Fruit fly (Drosophila melanogaster) whole organism, embryonic: ENCODE results near the gene CG6569.

Source experiments
- Ada2b ChIP-seq: fragments of 200-800 bp; sonication (Bioruptor generic); IDR thresholded peaks from 2 replicates; pipeline ENCODE4 v1.3.6; 2022; ENCODE audit warnings: missing biosample characterization, missing genetic modification characterization
- Antp ChIP-seq: fragments of 200-800 bp; sonication (Bioruptor generic); optimal IDR thresholded peaks from 3 replicates; lab custom pipeline; 2016; ENCODE audit warnings: missing biosample characterization, missing genetic modification characterization
- Awh ChIP-seq: fragments of 200-800 bp; sonication (Bioruptor generic); IDR thresholded peaks from 2 replicates; pipeline ENCODE4, ENCODE4 v1.3.6; 2022; ENCODE audit warnings: missing biosample characterization, missing genetic modification characterization
- Bgb ChIP-seq: fragments of 200-800 bp; sonication (Bioruptor generic); IDR thresholded peaks from 2 replicates; pipeline ENCODE4 v1.3.6; 2022; ENCODE audit warnings: missing biosample characterization, missing genetic modification characterization; ENCODE audit not compliant: partially characterized antibody
- CG10267 ChIP-seq: fragments of 200-800 bp; sonication (Bioruptor generic); optimal IDR thresholded peaks from 2 replicates; lab custom pipeline; 2018; ENCODE audit warnings: missing biosample characterization, mild to moderate bottlenecking, missing genetic modification characterization, moderate library complexity
- CG10462 ChIP-seq: fragments of 200-800 bp; sonication (Bioruptor generic); optimal IDR thresholded peaks from 2 replicates; lab custom pipeline; 2016; ENCODE audit warnings: missing biosample characterization, missing genetic modification characterization
- CG10979 ChIP-seq: fragments of 200-800 bp; sonication (Bioruptor generic); optimal IDR thresholded peaks from 2 replicates; lab custom pipeline; 2018; ENCODE audit warnings: missing biosample characterization, mild to moderate bottlenecking, missing genetic modification characterization, moderate library complexity
- CG11504 ChIP-seq: fragments of 200-800 bp; sonication (Bioruptor generic); optimal IDR thresholded peaks from 3 replicates; lab custom pipeline; 2019; ENCODE audit warnings: missing biosample characterization, mild to moderate bottlenecking, missing genetic modification characterization, moderate library complexity
- CG12071 ChIP-seq: fragments of 200-800 bp; sonication (Bioruptor generic); optimal IDR thresholded peaks from 3 replicates; lab custom pipeline; 2018; ENCODE audit warnings: missing biosample characterization, mild to moderate bottlenecking, missing genetic modification characterization
- CG12769 ChIP-seq: fragments of 200-800 bp; sonication (Bioruptor generic); optimal IDR thresholded peaks from 2 replicates; lab custom pipeline; 2019; ENCODE audit warnings: missing biosample characterization, mild to moderate bottlenecking, missing genetic modification characterization, moderate library complexity
- CG12942 ChIP-seq: fragments of 200-800 bp; sonication (Bioruptor generic); optimal IDR thresholded peaks from 3 replicates; lab custom pipeline; 2016; ENCODE audit warnings: missing biosample characterization, missing genetic modification characterization
- CG13894 ChIP-seq: fragments of 200-800 bp; sonication (Bioruptor generic); optimal IDR thresholded peaks from 3 replicates; lab custom pipeline; 2018; ENCODE audit warnings: missing biosample characterization, mild to moderate bottlenecking, missing genetic modification characterization, moderate library complexity
- CG14050 ChIP-seq: fragments of 200-800 bp; sonication (Bioruptor generic); IDR thresholded peaks from 3 replicates; pipeline ENCODE4 v1.3.6; 2022; ENCODE audit warnings: missing biosample characterization, missing genetic modification characterization
- CG17912 ChIP-seq: fragments of 200-800 bp; sonication (Bioruptor generic); optimal IDR thresholded peaks from 2 replicates; lab custom pipeline; 2018; ENCODE audit warnings: missing biosample characterization, mild to moderate bottlenecking, missing genetic modification characterization
- CG2678 ChIP-seq: fragments of 200-800 bp; sonication (Bioruptor generic); optimal IDR thresholded peaks from 3 replicates; lab custom pipeline; 2019; ENCODE audit warnings: missing biosample characterization, mild to moderate bottlenecking, missing genetic modification characterization, moderate library complexity
- CG3281 ChIP-seq: fragments of 200-800 bp; sonication (Bioruptor generic); optimal IDR thresholded peaks from 3 replicates; lab custom pipeline; 2017; ENCODE audit warnings: missing biosample characterization, mild to moderate bottlenecking, missing genetic modification characterization
- CG42726 ChIP-seq: fragments of 200-800 bp; sonication (Bioruptor generic); IDR thresholded peaks from 2 replicates; pipeline ENCODE4 v1.3.6; 2022; ENCODE audit warnings: missing biosample characterization, missing genetic modification characterization; ENCODE audit not compliant: partially characterized antibody
- CG4404 ChIP-seq: fragments of 200-800 bp; sonication (Bioruptor generic); IDR thresholded peaks from 2 replicates; pipeline ENCODE4 v1.3.6; 2022; ENCODE audit warnings: missing biosample characterization, missing genetic modification characterization
- CG4730 ChIP-seq: fragments of 200-800 bp; sonication (Bioruptor generic); IDR thresholded peaks from 2 replicates; pipeline ENCODE4 v1.3.6; 2022; ENCODE audit warnings: missing biosample characterization, missing genetic modification characterization
- CG6765 ChIP-seq: fragments of 200-800 bp; sonication (Bioruptor generic); optimal IDR thresholded peaks from 3 replicates; lab custom pipeline; 2017; ENCODE audit warnings: missing biosample characterization, mild to moderate bottlenecking, missing genetic modification characterization
- CG6791 ChIP-seq: fragments of 200-800 bp; sonication (Bioruptor generic); IDR thresholded peaks from 3 replicates; pipeline ENCODE4 v1.3.6; 2022; ENCODE audit warnings: missing biosample characterization, missing genetic modification characterization; ENCODE audit not compliant: partially characterized antibody
- CG7963 ChIP-seq: fragments of 200-800 bp; sonication (Bioruptor generic); IDR thresholded peaks from 3 replicates; pipeline ENCODE4 v1.3.6; 2022; ENCODE audit warnings: missing biosample characterization, missing genetic modification characterization; ENCODE audit not compliant: partially characterized antibody
- CG8281 ChIP-seq: fragments of 200-800 bp; sonication (Bioruptor generic); optimal IDR thresholded peaks from 2 replicates; lab custom pipeline; 2018; ENCODE audit warnings: missing biosample characterization, mild to moderate bottlenecking, missing genetic modification characterization, moderate library complexity
- CG9797 ChIP-seq: fragments of 200-800 bp; sonication (Bioruptor generic); optimal IDR thresholded peaks from 3 replicates; lab custom pipeline; 2018; ENCODE audit warnings: missing biosample characterization, mild to moderate bottlenecking, missing genetic modification characterization
- CTCF ChIP-seq: fragments of 200-800 bp; sonication (Bioruptor generic); optimal IDR thresholded peaks from 2 replicates; lab custom pipeline; 2017; ENCODE audit warnings: missing biosample characterization, mild to moderate bottlenecking, missing genetic modification characterization, moderate library complexity
- CrebB ChIP-seq: fragments of 200-800 bp; sonication (Bioruptor generic); optimal IDR thresholded peaks from 3 replicates; lab custom pipeline; 2018; ENCODE audit warnings: missing biosample characterization, mild to moderate bottlenecking, missing genetic modification characterization
- Dek ChIP-seq: fragments of 200-800 bp; sonication (Bioruptor generic); optimal IDR thresholded peaks from 3 replicates; lab custom pipeline; 2019; ENCODE audit warnings: missing biosample characterization, mild to moderate bottlenecking, missing genetic modification characterization, moderate library complexity
- Fer2 ChIP-seq: fragments of 200-800 bp; sonication (Bioruptor generic); optimal IDR thresholded peaks from 2 replicates; lab custom pipeline; 2018; ENCODE audit warnings: missing biosample characterization, mild to moderate bottlenecking, missing genetic modification characterization, moderate library complexity
- HLH3B ChIP-seq: fragments of 200-800 bp; sonication (Bioruptor generic); IDR thresholded peaks from 2 replicates; pipeline ENCODE4 v1.3.6; 2022; ENCODE audit warnings: missing biosample characterization, missing genetic modification characterization
- HmgZ ChIP-seq: fragments of 200-800 bp; sonication (Bioruptor generic); optimal IDR thresholded peaks from 2 replicates; lab custom pipeline; 2018; ENCODE audit warnings: missing biosample characterization, mild to moderate bottlenecking, missing genetic modification characterization
- Kr ChIP-seq: fragments of 200-800 bp; sonication (Bioruptor generic); optimal IDR thresholded peaks from 2 replicates; lab custom pipeline; 2017; ENCODE audit warnings: missing biosample characterization, mild to moderate bottlenecking, missing genetic modification characterization
- NC2α ChIP-seq: fragments of 200-800 bp; sonication (Bioruptor generic); optimal IDR thresholded peaks from 2 replicates; lab custom pipeline; 2016; ENCODE audit warnings: missing biosample characterization, missing genetic modification characterization
- Neu2 ChIP-seq: fragments of 200-800 bp; sonication (Bioruptor generic); optimal IDR thresholded peaks from 3 replicates; lab custom pipeline; 2016; ENCODE audit warnings: missing biosample characterization, missing genetic modification characterization, borderline replicate concordance
- Six4 ChIP-seq: fragments of 200-800 bp; sonication (Bioruptor generic); optimal IDR thresholded peaks from 2 replicates; lab custom pipeline; 2016; ENCODE audit warnings: missing biosample characterization, missing genetic modification characterization
- Sry-β ChIP-seq: fragments of 200-800 bp; sonication (Bioruptor generic); optimal IDR thresholded peaks from 2 replicates; lab custom pipeline; 2018; ENCODE audit warnings: missing biosample characterization, mild to moderate bottlenecking, missing genetic modification characterization, moderate library complexity
- Ssrp ChIP-seq: fragments of 200-800 bp; sonication (Bioruptor generic); optimal IDR thresholded peaks from 2 replicates; lab custom pipeline; 2018; ENCODE audit warnings: missing biosample characterization, mild to moderate bottlenecking, missing genetic modification characterization, moderate library complexity
- Trl ChIP-seq, 3 experiments: fragments of >200 bp in 2 of 3; fragments of 200-800 bp in 1 of 3; sonication (Bioruptor generic) in 1 of 3; optimal IDR thresholded peaks; 2 replicates in 1 of 3; 3 replicates in 2 of 3; lab custom pipeline; 2016 to 2017; ENCODE audit warnings: missing biosample characterization in 1 of 3, missing genetic modification characterization in 1 of 3
- Vsx1 ChIP-seq: fragments of 200-800 bp; sonication (Bioruptor generic); optimal IDR thresholded peaks from 2 replicates; lab custom pipeline; 2017; ENCODE audit warnings: missing biosample characterization, mild to moderate bottlenecking, missing genetic modification characterization, missing genetic modification reagents
- ab ChIP-seq: fragments of 200-800 bp; sonication (Bioruptor generic); optimal IDR thresholded peaks from 2 replicates; lab custom pipeline; 2016; ENCODE audit warnings: missing biosample characterization, missing genetic modification characterization
- abd-A ChIP-seq: fragments of 200-800 bp; sonication (Bioruptor generic); optimal IDR thresholded peaks from 3 replicates; lab custom pipeline; 2019; ENCODE audit warnings: missing biosample characterization, mild to moderate bottlenecking, missing genetic modification characterization, moderate library complexity
- ac ChIP-seq: fragments of 200-800 bp; sonication (Bioruptor generic); optimal IDR thresholded peaks from 3 replicates; lab custom pipeline; 2017; ENCODE audit warnings: missing biosample characterization, mild to moderate bottlenecking, missing genetic modification characterization
- ash1 ChIP-seq: fragments of 200-800 bp; sonication (Bioruptor generic); optimal IDR thresholded peaks from 2 replicates; lab custom pipeline; 2018; ENCODE audit warnings: missing biosample characterization, mild to moderate bottlenecking, missing genetic modification characterization
- ems ChIP-seq: fragments of 200-800 bp; sonication (Bioruptor generic); optimal IDR thresholded peaks from 3 replicates; lab custom pipeline; 2016; ENCODE audit warnings: missing biosample characterization, missing genetic modification characterization
- fru ChIP-seq: fragments of >200 bp; optimal IDR thresholded peaks from 2 replicates; lab custom pipeline; 2017
- shn ChIP-seq: fragments of 200-800 bp; sonication (Bioruptor generic); optimal IDR thresholded peaks from 3 replicates; lab custom pipeline; 2016; ENCODE audit warnings: missing biosample characterization, missing genetic modification characterization
- ssp ChIP-seq: fragments of 200-800 bp; sonication (Bioruptor generic); IDR thresholded peaks from 2 replicates; pipeline ENCODE4 v1.3.6; 2022; ENCODE audit warnings: missing biosample characterization, missing genetic modification characterization
- tin ChIP-seq: fragments of 200-800 bp; sonication (Bioruptor generic); optimal IDR thresholded peaks from 3 replicates; lab custom pipeline; 2016; ENCODE audit warnings: missing biosample characterization, missing genetic modification characterization
- unc-4 ChIP-seq: fragments of 200-800 bp; sonication (Bioruptor generic); IDR thresholded peaks from 2 replicates; pipeline ENCODE4 v1.3.6; 2022; ENCODE audit warnings: missing biosample characterization, missing genetic modification characterization; ENCODE audit not compliant: partially characterized antibody
- wdn ChIP-seq: fragments of 200-800 bp; sonication (Bioruptor generic); IDR thresholded peaks from 2 replicates; pipeline ENCODE4 v1.3.6; 2022; ENCODE audit warnings: missing biosample characterization, missing genetic modification characterization
- zf30C ChIP-seq: fragments of 200-800 bp; sonication (Bioruptor generic); optimal IDR thresholded peaks from 3 replicates; lab custom pipeline; 2018; ENCODE audit warnings: missing biosample characterization, mild to moderate bottlenecking, missing genetic modification characterization

The CG6569 gene

dm6 chr3R:21828040-21828526, 39.6 kb downstream of the CG6569 start (continued):
- TF ChIP-seq Kr (GFP tag; lab: Kevin White, UChicago) (peak; percentile 87), CG4404 (GFP tag; lab: Robert Waterston, UW) (peak; percentile 59; the same call in 1 of the 2 replicates), Six4 (GFP tag; lab: Kevin White, UChicago) (peak; percentile 50), Sry-β (GFP tag; lab: Kevin White, UChicago) (no peak), CG7963 (GFP tag; lab: Robert Waterston, UW) (peak; percentile 47; the same call in 1 of the 3 replicates), CG12942 (peak; percentile 58), ems (GFP tag; lab: Kevin White, UChicago) (peak; percentile 43), Dek (tag; lab: Kevin White, UChicago) (no peak), CG4730 (peak; percentile 72), HLH3B (GFP tag; lab: Robert Waterston, UW) (peak; percentile 72), ac (GFP tag; lab: Kevin White, UChicago) (no peak), CG8281 (peak; percentile 24), ash1 (no peak), Antp (GFP tag; lab: Kevin White, UChicago) (peak; percentile 5), abd-A (tag; lab: Kevin White, UChicago) (peak; percentile 74), CG3281 (no peak), Fer2 (tag; lab: Kevin White, UChicago) (no peak), CG12769 (peak; percentile 40), CG14050 (GFP tag; lab: Robert Waterston, UW) (no peak), Bgb (GFP tag; lab: Robert Waterston, UW) (no peak), NC2α (GFP tag; lab: Kevin White, UChicago) (peak; percentile 77), Trl (optimal IDR thresholded peaks at IDR 0.05; lab: Kevin White, UChicago) (no peak), Trl (GFP tag; optimal IDR thresholded peaks at IDR 0.05; lab: Kevin White, UChicago) (peak; percentile 68), Ada2b (GFP tag; lab: Robert Waterston, UW) (peak; percentile 41), Neu2 (GFP tag; lab: Kevin White, UChicago) (no peak), CG13894 (tag; lab: Kevin White, UChicago) (no peak), HmgZ (tag; lab: Kevin White, UChicago) (peak; percentile 20), CG11504 (peak; percentile 71), wdn (GFP tag; lab: Robert Waterston, UW) (0 out of 2 replicates have a peak, but pooled peaks have one; percentile 9), ab (GFP tag; lab: Kevin White, UChicago) (peak; percentile 53), CG12071 (no peak), CG10462 (GFP tag; lab: Kevin White, UChicago) (peak; percentile 40), CG17912 (GFP tag; lab: Kevin White, UChicago) (no peak), Ssrp (tag; lab: Kevin White, UChicago) (peak; percentile 86), shn (GFP tag; lab: Kevin White, UChicago) (peak; percentile 58), CG6791 (peak; percentile 65), unc-4 (GFP tag; lab: Robert Waterston, UW) (no peak), fru (lab: Kevin White, UChicago) (no peak), CG10979 (tag; lab: Kevin White, UChicago) (peak; percentile 90), CG6765 (no peak), CG2678 (tag; lab: Kevin White, UChicago) (peak; percentile 67), CG10267 (peak; percentile 73), zf30C (no peak), tin (GFP tag; lab: Kevin White, UChicago) (peak; percentile 60), ssp (GFP tag; lab: Robert Waterston, UW) (peak; percentile 81), CG9797 (no peak), Awh (GFP tag; lab: Robert Waterston, UW) (peak; percentile 83), CTCF (GFP tag; lab: Kevin White, UChicago) (peak; percentile 0), CG42726 (GFP tag; lab: Robert Waterston, UW) (no peak), Vsx1 (GFP tag; lab: Kevin White, UChicago) (peak; percentile 1), CrebB (tag; lab: Kevin White, UChicago) (peak; percentile 29)
